Worm (Caenorhabditis elegans): ENCODE measurements around the gene srx-85.

DNA sequence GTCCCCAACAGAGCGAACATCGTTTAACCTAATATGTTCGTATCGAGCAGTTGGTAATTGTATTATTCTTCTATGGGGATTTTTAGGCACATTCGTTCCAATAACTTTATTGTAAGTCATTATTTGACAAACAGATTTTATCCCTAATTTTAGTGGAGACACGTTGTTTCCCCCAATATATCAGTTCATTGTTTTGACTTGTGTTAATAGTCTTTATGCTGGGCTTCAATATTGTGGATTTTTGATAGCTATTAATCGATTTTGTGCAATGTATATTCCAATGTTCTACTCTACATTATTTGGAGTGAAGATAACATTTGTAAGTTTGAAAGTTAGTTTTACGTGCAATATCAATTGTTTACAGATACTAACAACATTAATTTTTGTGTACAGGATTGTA, 41.4 kb downstream of the srx-85 start:
- no peak for TF ChIP-seq unc-62 (GFP tag; optimal IDR thresholded peaks at IDR 0.05)
- no peak for TF ChIP-seq lsy-2 (tag; optimal IDR thresholded peaks at IDR 0.05)
